Fruit fly (Drosophila melanogaster) whole organism, embryonic: ENCODE results near the gene CG7841.

ENCODE experiments used
- Bdp1 ChIP-seq: fragments of 200-800 bp; sonication (Bioruptor generic); optimal IDR thresholded peaks from 3 replicates; lab custom pipeline; 2016; ENCODE audit warnings: missing biosample characterization, missing genetic modification characterization
- Bteb2 ChIP-seq: fragments of 200-800 bp; sonication (Bioruptor generic); optimal IDR thresholded peaks from 2 replicates; lab custom pipeline; 2016; ENCODE audit warnings: missing biosample characterization, missing genetic modification characterization
- CG10321 ChIP-seq: fragments of 200-800 bp; sonication (Bioruptor generic); IDR thresholded peaks from 2 replicates; pipeline ENCODE4 v1.3.6; 2022; ENCODE audit warnings: missing biosample characterization, missing genetic modification characterization
- CG10565 ChIP-seq: fragments of 200-800 bp; sonication (Bioruptor generic); optimal IDR thresholded peaks from 3 replicates; lab custom pipeline; 2016; ENCODE audit warnings: missing biosample characterization, mild to moderate bottlenecking, missing genetic modification characterization
- CG11398 ChIP-seq: fragments of 200-800 bp; sonication (Bioruptor generic); optimal IDR thresholded peaks from 2 replicates; lab custom pipeline; 2016; ENCODE audit warnings: missing biosample characterization, missing genetic modification characterization
- CG11504 ChIP-seq: fragments of 200-800 bp; sonication (Bioruptor generic); optimal IDR thresholded peaks from 3 replicates; lab custom pipeline; 2019; ENCODE audit warnings: missing biosample characterization, mild to moderate bottlenecking, missing genetic modification characterization, moderate library complexity
- CG12236 ChIP-seq: fragments of 200-800 bp; sonication (Bioruptor generic); optimal IDR thresholded peaks from 2 replicates; lab custom pipeline; 2016; ENCODE audit warnings: missing biosample characterization, missing genetic modification characterization
- CG12744 ChIP-seq: fragments of 200-800 bp; sonication (Bioruptor generic); optimal IDR thresholded peaks from 2 replicates; lab custom pipeline; 2016; ENCODE audit warnings: missing biosample characterization, missing genetic modification characterization
- CG12769 ChIP-seq: fragments of 200-800 bp; sonication (Bioruptor generic); optimal IDR thresholded peaks from 2 replicates; lab custom pipeline; 2019; ENCODE audit warnings: missing biosample characterization, mild to moderate bottlenecking, missing genetic modification characterization, moderate library complexity
- CG17385 ChIP-seq: fragments of 200-800 bp; sonication (Bioruptor generic); optimal IDR thresholded peaks from 3 replicates; lab custom pipeline; 2018; ENCODE audit warnings: missing biosample characterization, mild to moderate bottlenecking, missing genetic modification characterization
- CG2116 ChIP-seq: fragments of 200-800 bp; sonication (Bioruptor generic); optimal IDR thresholded peaks from 3 replicates; lab custom pipeline; 2018; ENCODE audit warnings: missing biosample characterization, mild to moderate bottlenecking, missing genetic modification characterization
- CG30403 ChIP-seq: fragments of 200-800 bp; sonication (Bioruptor generic); optimal IDR thresholded peaks from 3 replicates; lab custom pipeline; 2016; ENCODE audit warnings: missing biosample characterization, missing genetic modification characterization
- CG32772 ChIP-seq: fragments of 200-800 bp; sonication (Bioruptor generic); IDR thresholded peaks from 2 replicates; pipeline ENCODE4 v1.3.6; 2022; ENCODE audit warnings: missing biosample characterization, missing genetic modification characterization
- CG34376 ChIP-seq: fragments of 200-800 bp; sonication (Bioruptor generic); optimal IDR thresholded peaks from 2 replicates; lab custom pipeline; 2018; ENCODE audit warnings: missing biosample characterization, mild to moderate bottlenecking, missing genetic modification characterization
- CG4282 ChIP-seq: fragments of 200-800 bp; sonication (Bioruptor generic); optimal IDR thresholded peaks from 2 replicates; lab custom pipeline; 2016; ENCODE audit warnings: missing biosample characterization, missing genetic modification characterization
- CG6654 ChIP-seq: fragments of 200-800 bp; sonication (Bioruptor generic); optimal IDR thresholded peaks from 2 replicates; lab custom pipeline; 2017; ENCODE audit warnings: missing biosample characterization, mild to moderate bottlenecking, missing genetic modification characterization
- CG6689 ChIP-seq: fragments of 200-800 bp; sonication (Bioruptor generic); IDR thresholded peaks from 2 replicates; pipeline ENCODE4 v1.3.6; 2022; ENCODE audit warnings: missing biosample characterization, missing genetic modification characterization
- CG7271 ChIP-seq: fragments of 200-800 bp; sonication (Bioruptor generic); optimal IDR thresholded peaks from 2 replicates; lab custom pipeline; 2018; ENCODE audit warnings: missing biosample characterization, mild to moderate bottlenecking, missing genetic modification characterization, moderate library complexity
- CTCF ChIP-seq: fragments of 200-800 bp; sonication (Bioruptor generic); optimal IDR thresholded peaks from 2 replicates; lab custom pipeline; 2017; ENCODE audit warnings: missing biosample characterization, mild to moderate bottlenecking, missing genetic modification characterization, moderate library complexity
- D19B ChIP-seq: fragments of 200-800 bp; sonication (Bioruptor generic); optimal IDR thresholded peaks from 2 replicates; lab custom pipeline; 2017; ENCODE audit warnings: missing biosample characterization, mild to moderate bottlenecking, missing genetic modification characterization
- Dll ChIP-seq: fragments of 200-800 bp; sonication (Bioruptor generic); IDR thresholded peaks from 4 replicates; pipeline ENCODE4 v1.3.6; 2022; ENCODE audit warnings: missing biosample characterization, missing genetic modification characterization; ENCODE audit not compliant: partially characterized antibody
- Doc3 ChIP-seq: fragments of 200-800 bp; sonication (Bioruptor generic); IDR thresholded peaks from 3 replicates; pipeline ENCODE4 v1.3.6; 2022; ENCODE audit warnings: missing biosample characterization, missing genetic modification characterization; ENCODE audit not compliant: partially characterized antibody
- Fer2 ChIP-seq: fragments of 200-800 bp; sonication (Bioruptor generic); optimal IDR thresholded peaks from 2 replicates; lab custom pipeline; 2018; ENCODE audit warnings: missing biosample characterization, mild to moderate bottlenecking, missing genetic modification characterization, moderate library complexity
- Fer3 ChIP-seq: fragments of 200-800 bp; sonication (Bioruptor generic); optimal IDR thresholded peaks from 2 replicates; lab custom pipeline; 2018; ENCODE audit warnings: missing biosample characterization, mild to moderate bottlenecking, missing genetic modification characterization, moderate library complexity
- Hmr ChIP-seq: fragments of 200-800 bp; sonication (Bioruptor generic); optimal IDR thresholded peaks from 3 replicates; lab custom pipeline; 2017; ENCODE audit warnings: mild to moderate bottlenecking, missing biosample characterization, missing genetic modification reagents, missing genetic modification characterization
- NC2α ChIP-seq: fragments of 200-800 bp; sonication (Bioruptor generic); optimal IDR thresholded peaks from 2 replicates; lab custom pipeline; 2016; ENCODE audit warnings: missing biosample characterization, missing genetic modification characterization
- NC2β ChIP-seq: fragments of 200-800 bp; sonication (Bioruptor generic); optimal IDR thresholded peaks from 2 replicates; lab custom pipeline; 2016; ENCODE audit warnings: missing biosample characterization, missing genetic modification characterization
- Nf-YB ChIP-seq: fragments of 200-800 bp; sonication (Bioruptor generic); optimal IDR thresholded peaks from 3 replicates; lab custom pipeline; 2019; ENCODE audit warnings: missing biosample characterization, mild to moderate bottlenecking, missing genetic modification characterization, moderate library complexity
- Rx ChIP-seq: fragments of 200-800 bp; sonication (Bioruptor generic); IDR thresholded peaks from 2 replicates; pipeline ENCODE4 v1.3.6; 2022; ENCODE audit warnings: missing biosample characterization, missing genetic modification characterization
- Trl ChIP-seq, 3 experiments: fragments of >200 bp in 2 of 3; fragments of 200-800 bp in 1 of 3; sonication (Bioruptor generic) in 1 of 3; optimal IDR thresholded peaks; 2 replicates in 1 of 3; 3 replicates in 2 of 3; lab custom pipeline; 2016 to 2017; ENCODE audit warnings: missing biosample characterization in 1 of 3, missing genetic modification characterization in 1 of 3
- Usf ChIP-seq: fragments of 200-800 bp; sonication (Bioruptor generic); optimal IDR thresholded peaks from 2 replicates; lab custom pipeline; 2017; ENCODE audit warnings: missing genotype, missing biosample characterization, missing genetic modification characterization
- Xbp1 ChIP-seq: fragments of 200-800 bp; sonication (Bioruptor generic); optimal IDR thresholded peaks from 3 replicates; lab custom pipeline; 2016; ENCODE audit warnings: missing biosample characterization, mild to moderate bottlenecking, missing genetic modification characterization
- ab ChIP-seq: fragments of 200-800 bp; sonication (Bioruptor generic); optimal IDR thresholded peaks from 2 replicates; lab custom pipeline; 2016; ENCODE audit warnings: missing biosample characterization, missing genetic modification characterization
- ash1 ChIP-seq: fragments of 200-800 bp; sonication (Bioruptor generic); optimal IDR thresholded peaks from 2 replicates; lab custom pipeline; 2018; ENCODE audit warnings: missing biosample characterization, mild to moderate bottlenecking, missing genetic modification characterization
- bsh ChIP-seq, 2 experiments: fragments of 200-800 bp; sonication (Bioruptor generic); optimal IDR thresholded peaks; 2 replicates each; lab custom pipeline; 2017 to 2018; ENCODE audit warnings: mild to moderate bottlenecking in 2 of 2, missing biosample characterization in 2 of 2, missing genetic modification characterization in 2 of 2, moderate library complexity in 1 of 2
- chinmo ChIP-seq: fragments of 200-800 bp; sonication (Bioruptor generic); IDR thresholded peaks from 4 replicates; pipeline ENCODE4 v1.3.6; 2022; ENCODE audit warnings: missing biosample characterization, missing genetic modification characterization; ENCODE audit not compliant: partially characterized antibody
- chm ChIP-seq: fragments of 200-800 bp; sonication (Bioruptor generic); IDR thresholded peaks from 2 replicates; pipeline ENCODE4 v1.3.6; 2022; ENCODE audit warnings: missing biosample characterization, missing genetic modification characterization
- ci ChIP-seq: fragments of 200-800 bp; sonication (Bioruptor generic); IDR thresholded peaks from 3 replicates; pipeline ENCODE4 v1.3.6; 2022; ENCODE audit warnings: missing biosample characterization, missing genetic modification characterization
- danr ChIP-seq: fragments of 200-800 bp; sonication (Bioruptor generic); IDR thresholded peaks from 2 replicates; pipeline ENCODE4 v1.3.6; 2022; ENCODE audit warnings: missing biosample characterization, missing genetic modification characterization
- dimm ChIP-seq: fragments of 200-800 bp; sonication (Bioruptor generic); IDR thresholded peaks from 2 replicates; pipeline ENCODE4 v1.3.6; 2022; ENCODE audit warnings: missing biosample characterization, missing genetic modification characterization
- eve ChIP-seq, 2 experiments: fragments of >200 bp; optimal IDR thresholded peaks; 2 replicates each; lab custom pipeline; 2017; ENCODE audit warnings: missing biosample characterization in 2 of 2, missing genetic modification characterization in 2 of 2
- fru ChIP-seq: fragments of >200 bp; optimal IDR thresholded peaks from 2 replicates; lab custom pipeline; 2017
- gem ChIP-seq: fragments of 200-800 bp; sonication (Bioruptor generic); optimal IDR thresholded peaks from 2 replicates; lab custom pipeline; 2019; ENCODE audit warnings: missing biosample characterization, mild to moderate bottlenecking, missing genetic modification characterization, moderate library complexity
- gfzf ChIP-seq: fragments of 200-800 bp; sonication (Bioruptor generic); optimal IDR thresholded peaks from 2 replicates; lab custom pipeline; 2016; ENCODE audit warnings: missing biosample characterization, mild to moderate bottlenecking, missing genetic modification characterization, moderate library complexity
- grn ChIP-seq: fragments of 200-800 bp; sonication (Bioruptor generic); optimal IDR thresholded peaks from 3 replicates; lab custom pipeline; 2017; ENCODE audit warnings: missing biosample characterization, missing genetic modification characterization
- hkb ChIP-seq, 2 experiments: fragments of 200-800 bp in 1 of 2; fragments of >200 bp in 1 of 2; sonication (Bioruptor generic) in 1 of 2; IDR thresholded peaks in 1 of 2; optimal IDR thresholded peaks in 1 of 2; 2 replicates each; pipeline versions ENCODE4 v1.3.6 to Lab custom; 2017 to 2022; ENCODE audit warnings: missing biosample characterization in 1 of 2, missing genetic modification characterization in 1 of 2
- jigr1 ChIP-seq: fragments of 200-800 bp; sonication (Bioruptor generic); IDR thresholded peaks from 3 replicates; pipeline ENCODE4 v1.3.6; 2022; ENCODE audit warnings: missing biosample characterization, missing genetic modification characterization
- kni ChIP-seq: fragments of 200-800 bp; sonication (Bioruptor generic); optimal IDR thresholded peaks from 3 replicates; lab custom pipeline; 2017; ENCODE audit warnings: mild to moderate bottlenecking, missing biosample characterization, missing genetic modification reagents, missing genetic modification characterization
- lbe ChIP-seq: fragments of 200-800 bp; sonication (Bioruptor generic); optimal IDR thresholded peaks from 2 replicates; lab custom pipeline; 2016; ENCODE audit warnings: missing biosample characterization, mild to moderate bottlenecking, missing genetic modification characterization
- nau ChIP-seq: fragments of 200-800 bp; sonication (Bioruptor generic); optimal IDR thresholded peaks from 3 replicates; lab custom pipeline; 2017; ENCODE audit warnings: missing biosample characterization, mild to moderate bottlenecking, missing genetic modification characterization, missing genetic modification reagents
- stc ChIP-seq: fragments of 200-800 bp; sonication (Bioruptor generic); IDR thresholded peaks from 2 replicates; pipeline ENCODE4 v1.3.6; 2022; ENCODE audit warnings: missing biosample characterization, missing genetic modification characterization
- vnd ChIP-seq: fragments of 200-800 bp; sonication (Bioruptor generic); IDR thresholded peaks from 3 replicates; pipeline ENCODE4 v1.3.6; 2022; ENCODE audit warnings: missing biosample characterization, missing genetic modification characterization; ENCODE audit not compliant: partially characterized antibody

The CG7841 gene

DNA sequence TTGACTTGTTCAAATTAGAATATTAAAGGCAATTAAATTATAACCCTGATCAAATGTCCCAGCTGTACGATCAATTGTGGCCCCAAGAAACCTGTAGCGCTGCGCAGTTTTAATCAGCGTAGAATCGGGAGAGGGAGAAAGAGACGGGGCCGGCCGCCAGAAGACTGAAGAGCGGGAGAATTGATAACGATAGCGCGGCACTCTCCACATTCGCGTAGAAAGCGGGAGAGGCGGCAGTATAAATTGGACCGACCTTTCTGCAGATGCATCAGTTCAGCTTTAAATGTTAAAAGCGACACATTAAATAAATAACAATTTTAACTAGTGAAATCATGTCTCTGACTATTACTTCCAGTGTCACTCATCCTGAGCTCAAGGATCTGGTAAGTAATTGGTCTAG lies 2.7 kb upstream of the CG7841 start, which contains the start of gene MsrA (continued):
- TF ChIP-seq Usf (GFP tag; lab: Kevin White, UChicago) (no peak), CG10321 (GFP tag; lab: Robert Waterston, UW) (no peak), chm (GFP tag; lab: Robert Waterston, UW) (no peak), bsh (GFP tag; optimal IDR thresholded peaks at IDR 0.05; lab: Kevin White, UChicago) (no peak), ab (GFP tag; lab: Kevin White, UChicago) (no peak), fru (lab: Kevin White, UChicago) (no peak), Hmr (GFP tag; lab: Kevin White, UChicago) (no peak), Dll (no peak), CG6654 (GFP tag; lab: Kevin White, UChicago) (no peak), grn (GFP tag; lab: Kevin White, UChicago) (peak; percentile 45), chinmo (GFP tag; lab: Robert Waterston, UW) (0 out of 4 replicates have a peak, but pooled peaks have one; percentile 15), CG17385 (peak; percentile 16), Trl (optimal IDR thresholded peaks at IDR 0.05; lab: Kevin White, UChicago) (peak; percentile 72 to 74), Trl (GFP tag; optimal IDR thresholded peaks at IDR 0.05; lab: Kevin White, UChicago) (no peak), vnd (GFP tag; lab: Robert Waterston, UW) (no peak), stc (GFP tag; lab: Robert Waterston, UW) (no peak), lbe (no peak), Xbp1 (GFP tag; lab: Kevin White, UChicago) (no peak), Nf-YB (no peak), Rx (no peak), CG12769 (tag; lab: Kevin White, UChicago) (peak; percentile 35), ci (0 out of 3 replicates have a peak, but pooled peaks have one; percentile 29), Doc3 (no peak), CG11398 (GFP tag; lab: Kevin White, UChicago) (no peak), Fer2 (no peak), CG12236 (GFP tag; lab: Kevin White, UChicago) (no peak), gem (tag; lab: Kevin White, UChicago) (no peak)
- TF ChIP-seq, all 482 proteins: peak for 13

- TF ChIP-seq CG12744 (GFP tag; lab: Kevin White, UChicago) (no peak), CG30403 (GFP tag; lab: Kevin White, UChicago) (no peak), nau (GFP tag; lab: Kevin White, UChicago) (no peak), gfzf (GFP tag; lab: Kevin White, UChicago) (peak; percentile 43), CG6689 (GFP tag; lab: Robert Waterston, UW) (no peak), CG32772 (GFP tag; lab: Robert Waterston, UW) (no peak), kni (GFP tag; lab: Kevin White, UChicago) (no peak), ash1 (GFP tag; lab: Kevin White, UChicago) (no peak), CTCF (GFP tag; lab: Kevin White, UChicago) (no peak), CG7271 (tag; lab: Kevin White, UChicago) (no peak), Bdp1 (no peak), hkb (optimal IDR thresholded peaks at IDR 0.05; lab: Kevin White, UChicago) (no peak), hkb (GFP tag; IDR thresholded peaks at IDR 0.05; lab: Robert Waterston, UW) (no peak), danr (GFP tag; lab: Robert Waterston, UW) (no peak), eve (GFP tag; optimal IDR thresholded peaks at IDR 0.05; lab: Kevin White, UChicago) (no peak), Bteb2 (no peak), CG11504 (tag; lab: Kevin White, UChicago) (no peak), CG34376 (no peak), lbe (no peak), Fer3 (tag; lab: Kevin White, UChicago) (no peak), jigr1 (GFP tag; lab: Robert Waterston, UW) (no peak), NC2β (no peak), CG10565 (no peak), NC2α (no peak), CG2116 (peak; percentile 50), CG4282 (GFP tag; lab: Kevin White, UChicago) (no peak), dimm (GFP tag; lab: Robert Waterston, UW) (no peak), D19B (GFP tag; lab: Kevin White, UChicago) (no peak)
Observed at dm6 chr3L:15509398-15509797, 1.3 kb upstream of the CG7841 start, which contains the start of the genes gdl and gdl-ORF39. TSS of gene gdl (plus strand) at chr3L:15509445. TSS of gene gdl-ORF39 (plus strand) at chr3L:15509445.
